Worm (Caenorhabditis elegans) whole organism, late embryonic: ENCODE data around the gene clec-88.

Experiments used
- C08G9.2 ChIP-seq: sonication (generic microtip); optimal IDR thresholded peaks from 2 replicates; lab custom pipeline; 2016; ENCODE audit warnings: mild to moderate bottlenecking, missing genetic modification characterization, moderate library complexity, missing compliant biosample characterization
- F13H6.1 ChIP-seq: sonication (generic microtip); optimal IDR thresholded peaks from 2 replicates; lab custom pipeline; 2016; ENCODE audit warnings: missing genetic modification characterization, missing compliant biosample characterization
- K02D7.2 ChIP-seq: sonication (generic microtip); optimal IDR thresholded peaks from 2 replicates; lab custom pipeline; 2017; ENCODE audit warnings: mild to moderate bottlenecking, missing genetic modification characterization, missing compliant biosample characterization
- K09A11.1 ChIP-seq: sonication (generic microtip); optimal IDR thresholded peaks from 2 replicates; lab custom pipeline; 2017; ENCODE audit warnings: antibody characterized with exemption, mild to moderate bottlenecking, missing genetic modification characterization, missing compliant biosample characterization; ENCODE audit not compliant: insufficient read depth
- T23F11.4 ChIP-seq: fragments of 200-800 bp; sonication (Bioruptor generic); optimal IDR thresholded peaks from 2 replicates; lab custom pipeline; 2018; ENCODE audit warnings: mild to moderate bottlenecking, missing genetic modification characterization, missing compliant biosample characterization
- ama-1 ChIP-seq: fragments of 150-350 bp; optimal IDR thresholded peaks from 2 replicates; lab custom pipeline; 2014
- ceh-14 ChIP-seq: sonication (generic microtip); optimal IDR thresholded peaks from 2 replicates; lab custom pipeline; 2016; ENCODE audit warnings: missing genotype, missing genetic modification characterization, missing compliant biosample characterization
- ceh-18 ChIP-seq: sonication (generic microtip); optimal IDR thresholded peaks from 2 replicates; lab custom pipeline; 2016; ENCODE audit warnings: missing genetic modification characterization, missing compliant biosample characterization
- ceh-2 ChIP-seq: sonication (generic microtip); optimal IDR thresholded peaks from 2 replicates; lab custom pipeline; 2016; ENCODE audit warnings: missing genotype, missing genetic modification characterization, missing compliant biosample characterization
- ceh-22 ChIP-seq: sonication (generic microtip); optimal IDR thresholded peaks from 2 replicates; lab custom pipeline; 2017; ENCODE audit warnings: missing biosample characterization, missing genetic modification characterization
- ceh-30 ChIP-seq: fragments of 150-350 bp; optimal IDR thresholded peaks from 2 replicates; lab custom pipeline; 2014; ENCODE audit warnings: missing biosample characterization, missing genetic modification characterization
- ceh-31 ChIP-seq: sonication (generic microtip); optimal IDR thresholded peaks from 2 replicates; lab custom pipeline; 2016; ENCODE audit warnings: missing genetic modification characterization, missing compliant biosample characterization
- ceh-34 ChIP-seq: sonication (generic microtip); optimal IDR thresholded peaks from 2 replicates; lab custom pipeline; 2016; ENCODE audit warnings: mild to moderate bottlenecking, missing genetic modification characterization, missing compliant biosample characterization
- ceh-48 ChIP-seq: sonication (generic microtip); optimal IDR thresholded peaks from 2 replicates; lab custom pipeline; 2016; ENCODE audit warnings: missing genetic modification characterization, inconsistent platforms, missing compliant biosample characterization
- ceh-6 ChIP-seq: fragments of 200-800 bp; sonication (Bioruptor generic); optimal IDR thresholded peaks from 2 replicates; lab custom pipeline; 2018; ENCODE audit warnings: mild to moderate bottlenecking, missing genetic modification characterization, missing compliant biosample characterization
- dve-1 ChIP-seq: sonication (generic microtip); optimal IDR thresholded peaks from 2 replicates; lab custom pipeline; 2017; ENCODE audit warnings: antibody characterized with exemption, mild to moderate bottlenecking, missing genetic modification characterization, missing compliant biosample characterization
- elt-2 ChIP-seq: sonication (generic microtip); optimal IDR thresholded peaks from 2 replicates; lab custom pipeline; 2016; ENCODE audit warnings: missing genetic modification reagents, missing genetic modification characterization, missing compliant biosample characterization
- ets-4 ChIP-seq: sonication (generic microtip); optimal IDR thresholded peaks from 2 replicates; lab custom pipeline; 2016; ENCODE audit warnings: missing genetic modification characterization, missing compliant biosample characterization
- fax-1 ChIP-seq: sonication (generic microtip); optimal IDR thresholded peaks from 2 replicates; lab custom pipeline; 2016; ENCODE audit warnings: missing genotype, missing genetic modification characterization, missing compliant biosample characterization
- fkh-10 ChIP-seq: fragments of 150-350 bp; optimal IDR thresholded peaks from 2 replicates; lab custom pipeline; 2014; ENCODE audit warnings: missing biosample characterization, missing genetic modification reagents, missing genetic modification characterization
- fkh-6 ChIP-seq: sonication (generic microtip); optimal IDR thresholded peaks from 2 replicates; lab custom pipeline; 2016; ENCODE audit warnings: missing genetic modification characterization, missing compliant biosample characterization
- gmeb-2 ChIP-seq: sonication (generic microtip); optimal IDR thresholded peaks from 2 replicates; lab custom pipeline; 2016; ENCODE audit warnings: missing genetic modification characterization, inconsistent platforms, missing compliant biosample characterization
- hlh-13 ChIP-seq: fragments of 200-800 bp; sonication (Bioruptor generic); optimal IDR thresholded peaks from 2 replicates; lab custom pipeline; 2018; ENCODE audit warnings: mild to moderate bottlenecking, missing genetic modification characterization, missing compliant biosample characterization
- hlh-30 ChIP-seq: sonication (generic microtip); optimal IDR thresholded peaks from 2 replicates; lab custom pipeline; 2017; ENCODE audit warnings: antibody characterized with exemption, missing genetic modification characterization, missing compliant biosample characterization; ENCODE audit not compliant: insufficient read depth
- hlh-6 ChIP-seq: sonication (generic microtip); optimal IDR thresholded peaks from 2 replicates; lab custom pipeline; 2016; ENCODE audit warnings: missing genotype, missing genetic modification characterization, missing compliant biosample characterization
- hlh-8 ChIP-seq: sonication (generic microtip); optimal IDR thresholded peaks from 2 replicates; lab custom pipeline; 2016; ENCODE audit warnings: missing genotype, missing genetic modification characterization, missing compliant biosample characterization
- lim-6 ChIP-seq: sonication (generic microtip); optimal IDR thresholded peaks from 2 replicates; lab custom pipeline; 2016; ENCODE audit warnings: missing genetic modification characterization, missing compliant biosample characterization
- lin-11 ChIP-seq: fragments of 200-800 bp; sonication (Bioruptor generic); optimal IDR thresholded peaks from 2 replicates; lab custom pipeline; 2018; ENCODE audit warnings: mild to moderate bottlenecking, missing genetic modification characterization, missing compliant biosample characterization
- mec-3 ChIP-seq: sonication (generic microtip); optimal IDR thresholded peaks from 2 replicates; lab custom pipeline; 2016; ENCODE audit warnings: borderline replicate concordance, missing genetic modification characterization, missing compliant biosample characterization
- nfya-1 ChIP-seq: sonication (generic microtip); optimal IDR thresholded peaks from 2 replicates; lab custom pipeline; 2017; ENCODE audit warnings: missing genetic modification characterization, mild to moderate bottlenecking, missing compliant biosample characterization, antibody characterized with exemption, moderate library complexity
- nhr-11 ChIP-seq: fragments of 150-350 bp; optimal IDR thresholded peaks from 2 replicates; lab custom pipeline; 2014; ENCODE audit warnings: missing biosample characterization, missing genetic modification characterization
- odd-2 ChIP-seq: sonication (generic microtip); optimal IDR thresholded peaks from 2 replicates; lab custom pipeline; 2017; ENCODE audit warnings: antibody characterized with exemption, mild to moderate bottlenecking, missing genetic modification characterization, missing compliant biosample characterization
- pqm-1 ChIP-seq: sonication (generic microtip); optimal IDR thresholded peaks from 2 replicates; lab custom pipeline; 2016; ENCODE audit warnings: missing genetic modification characterization, missing compliant biosample characterization
- pros-1 ChIP-seq: fragments of 150-350 bp; optimal IDR thresholded peaks from 2 replicates; lab custom pipeline; 2014; ENCODE audit warnings: missing biosample characterization, missing genetic modification reagents, missing genetic modification characterization
- ref-2 ChIP-seq: sonication (generic microtip); optimal IDR thresholded peaks from 2 replicates; lab custom pipeline; 2016; ENCODE audit warnings: missing genetic modification characterization, missing compliant biosample characterization
- rnt-1 ChIP-seq: sonication (generic microtip); optimal IDR thresholded peaks from 2 replicates; lab custom pipeline; 2016; ENCODE audit warnings: missing genetic modification characterization, missing compliant biosample characterization
- sox-4 ChIP-seq: sonication (generic microtip); optimal IDR thresholded peaks from 2 replicates; lab custom pipeline; 2017; ENCODE audit warnings: mild to moderate bottlenecking, missing genetic modification characterization, inconsistent platforms, missing compliant biosample characterization
- syd-9 ChIP-seq: sonication (generic microtip); optimal IDR thresholded peaks from 2 replicates; lab custom pipeline; 2016; ENCODE audit warnings: mild to moderate bottlenecking, missing genetic modification characterization, moderate library complexity, missing compliant biosample characterization
- tbx-2 ChIP-seq: sonication (generic microtip); optimal IDR thresholded peaks from 2 replicates; lab custom pipeline; 2016; ENCODE audit warnings: missing genetic modification characterization, missing compliant biosample characterization
- unc-42 ChIP-seq: sonication (generic microtip); optimal IDR thresholded peaks from 2 replicates; lab custom pipeline; 2016; ENCODE audit warnings: missing genotype, missing genetic modification characterization, missing compliant biosample characterization
- unc-55 ChIP-seq: sonication (generic microtip); optimal IDR thresholded peaks from 2 replicates; lab custom pipeline; 2017; ENCODE audit warnings: missing biosample characterization, missing genetic modification reagents, missing genetic modification characterization
- ztf-16 ChIP-seq: sonication (generic microtip); optimal IDR thresholded peaks from 2 replicates; lab custom pipeline; 2017; ENCODE audit warnings: missing genetic modification characterization, missing compliant biosample characterization

clec-88 gene

DNA sequence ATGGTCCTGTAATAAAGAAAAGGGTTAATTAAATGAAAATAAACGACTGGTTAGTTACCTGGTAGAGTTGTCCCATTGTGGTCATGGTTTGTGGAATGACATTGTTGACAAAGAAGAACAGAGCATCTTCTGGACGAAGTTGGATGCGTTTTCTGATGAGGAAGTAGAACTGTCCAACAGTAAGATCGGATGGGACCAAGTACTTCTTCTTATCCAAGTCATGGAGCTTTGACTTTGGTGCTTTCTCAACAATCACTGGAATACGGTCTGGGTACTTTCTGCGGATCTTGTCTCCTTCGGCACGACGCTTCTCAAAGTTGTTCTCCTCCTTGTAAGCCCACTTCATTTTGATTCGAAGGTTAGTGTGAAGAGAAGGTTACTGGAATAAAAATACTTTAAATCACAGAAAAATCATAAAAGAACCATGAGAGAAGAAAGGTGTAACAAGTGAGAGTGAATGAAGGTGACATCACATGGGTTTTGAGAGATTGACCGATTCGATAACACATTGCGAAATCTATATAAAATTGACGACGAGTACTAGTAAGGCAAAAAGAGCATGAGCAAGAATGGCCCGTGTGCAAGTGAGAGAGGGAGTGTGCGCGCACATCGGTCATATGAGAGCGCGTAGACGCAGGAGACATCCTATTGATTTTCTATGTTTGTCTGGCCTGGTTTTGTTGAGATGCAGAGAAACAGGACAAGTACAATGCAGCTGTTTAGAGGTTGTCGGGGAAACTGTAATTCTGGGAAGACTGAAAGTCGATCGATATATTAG is 18.0 kb upstream of the clec-88 start, which contains the start of gene lgg-1 (continued):
- no peak for TF ChIP-seq hlh-6 (tag; lab: Kevin White, UChicago)
- TF ChIP-seq fax-1: no peak
- no peak for TF ChIP-seq ceh-6 (GFP tag; lab: Kevin White, UChicago)

DNA sequence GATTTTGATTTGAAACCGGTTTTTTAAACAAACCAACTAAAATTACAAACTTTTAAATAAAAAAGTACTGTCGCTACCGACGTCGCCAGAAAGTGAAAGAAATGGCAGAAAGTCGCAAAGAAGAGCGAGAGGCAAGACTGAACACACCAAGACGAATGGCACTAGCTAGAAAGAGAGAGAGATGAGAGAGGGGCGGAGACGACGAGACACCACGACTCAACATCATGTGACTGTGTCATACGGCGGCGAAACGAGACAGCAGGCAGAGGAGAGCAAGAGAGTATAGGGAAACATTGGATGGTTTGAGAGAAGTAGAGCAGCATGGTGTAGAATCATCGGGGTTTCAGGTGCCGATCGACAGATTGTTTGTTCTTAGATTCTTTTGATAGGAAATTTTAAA is 17.2 kb upstream of the clec-88 start:
- TF ChIP-seq ceh-34 (peak; percentile 63), unc-42 (peak; percentile 37), elt-2 (tag; lab: Kevin White, UChicago) (no peak), ceh-30 (tag; lab: Kevin White, UChicago) (peak; percentile 18), ceh-48 (tag; lab: Kevin White, UChicago) (no peak), K02D7.2 (no peak), T23F11.4 (no peak), ceh-18 (tag; lab: Kevin White, UChicago) (peak; percentile 78), nfya-1 (peak; percentile 90), ceh-14 (tag; lab: Kevin White, UChicago) (peak; percentile 8), ceh-2 (peak; percentile 58), pros-1 (tag; lab: Kevin White, UChicago) (peak; percentile 51), ref-2 (tag; lab: Kevin White, UChicago) (peak; percentile 74), fkh-6 (tag; lab: Kevin White, UChicago) (no peak), pqm-1 (tag; lab: Kevin White, UChicago) (peak; percentile 34), hlh-8 (peak; percentile 36), lin-11 (tag; lab: Kevin White, UChicago) (peak; percentile 6), ets-4 (tag; lab: Kevin White, UChicago) (peak; percentile 62), dve-1 (peak; percentile 42), tbx-2 (tag; lab: Kevin White, UChicago) (peak; percentile 71), rnt-1 (peak; percentile 36), F13H6.1 (tag; lab: Kevin White, UChicago) (peak; percentile 27), unc-55 (GFP tag; lab: Kevin White, UChicago) (peak; percentile 90), sox-4 (tag; lab: Kevin White, UChicago) (no peak), C08G9.2 (peak; percentile 8), hlh-30 (peak; percentile 99), ceh-31 (peak; percentile 75), ztf-16 (tag; lab: Kevin White, UChicago) (no peak), syd-9 (tag; lab: Kevin White, UChicago) (no peak), mec-3 (tag; lab: Kevin White, UChicago) (no peak), hlh-13 (GFP tag; lab: Kevin White, UChicago) (no peak), fkh-10 (no peak), lim-6 (tag; lab: Kevin White, UChicago) (no peak), ama-1 (lab: Kevin White, UChicago) (peak; percentile 72), odd-2 (tag; lab: Kevin White, UChicago) (no peak), ceh-22 (tag; lab: Kevin White, UChicago) (no peak), gmeb-2 (no peak), K09A11.1 (tag; lab: Kevin White, UChicago) (peak; percentile 23), ceh-6 (GFP tag; lab: Kevin White, UChicago) (no peak), nhr-11 (tag; lab: Kevin White, UChicago) (no peak)
